Fruit fly (Drosophila melanogaster) whole organism, wandering third instar larva: Measurements from ENCODE around the gene Mgat2.

Source experiments
- Abd-B ChIP-seq: fragments of >200 bp; optimal IDR thresholded peaks from 2 replicates; lab custom pipeline; 2017; ENCODE audit warnings: missing biosample characterization, missing genetic modification characterization
- CG32264 ChIP-seq: fragments of 200-800 bp; sonication (Bioruptor generic); optimal IDR thresholded peaks from 2 replicates; lab custom pipeline; 2016; ENCODE audit warnings: missing biosample characterization, missing genetic modification characterization
- CG9705 ChIP-seq: fragments of 200-800 bp; sonication (Bioruptor generic); optimal IDR thresholded peaks from 2 replicates; lab custom pipeline; 2018; ENCODE audit warnings: missing biosample characterization, mild to moderate bottlenecking, missing genetic modification characterization
- Dfd ChIP-seq: fragments of >200 bp; optimal IDR thresholded peaks from 2 replicates; lab custom pipeline; 2017; ENCODE audit warnings: missing biosample characterization, missing genetic modification characterization
- Dif ChIP-seq: fragments of 200-275, 200-300 bp; sonication (Bioruptor generic); optimal IDR thresholded peaks from 2 replicates; lab custom pipeline; 2018; ENCODE audit warnings: missing biosample characterization, missing genetic modification characterization; ENCODE audit not compliant: partially characterized antibody
- GATAd ChIP-seq: sonication (Bioruptor generic); optimal IDR thresholded peaks from 2 replicates; lab custom pipeline; 2016; ENCODE audit warnings: missing biosample characterization, missing genetic modification characterization
- HLH106 ChIP-seq: fragments of 200-800 bp; optimal IDR thresholded peaks from 3 replicates; lab custom pipeline; 2019; ENCODE audit warnings: missing biosample characterization, mild to moderate bottlenecking, missing genetic modification characterization, moderate library complexity
- Hnf4 ChIP-seq: fragments of 200-800 bp; sonication (Bioruptor generic); optimal IDR thresholded peaks from 2 replicates; lab custom pipeline; 2016; ENCODE audit warnings: missing biosample characterization, mild to moderate bottlenecking, missing genetic modification characterization
- Hr78 ChIP-seq: fragments of >200 bp; optimal IDR thresholded peaks from 2 replicates; lab custom pipeline; 2017; ENCODE audit warnings: missing biosample characterization, missing genetic modification characterization
- Hr83 ChIP-seq: fragments of 200-300 bp; sonication (Bioruptor generic); optimal IDR thresholded peaks from 2 replicates; lab custom pipeline; 2016; ENCODE audit warnings: missing biosample characterization, mild to moderate bottlenecking, missing genetic modification characterization, moderate library complexity; ENCODE audit not compliant: poor library complexity, severe bottlenecking
- Jra ChIP-seq: sonication (Bioruptor generic); optimal IDR thresholded peaks from 2 replicates; lab custom pipeline; 2016; ENCODE audit warnings: missing biosample characterization, missing genetic modification characterization
- Mio ChIP-seq: sonication (Bioruptor generic); optimal IDR thresholded peaks from 2 replicates; lab custom pipeline; 2016; ENCODE audit warnings: missing biosample characterization, missing genetic modification characterization
- OdsH ChIP-seq: fragments of 200-800 bp; sonication (Bioruptor generic); optimal IDR thresholded peaks from 2 replicates; lab custom pipeline; 2016; ENCODE audit warnings: missing biosample characterization, mild to moderate bottlenecking, missing genetic modification characterization
- Rel ChIP-seq, 2 experiments: fragments of 200-800 bp; sonication (Bioruptor generic) in 1 of 2; optimal IDR thresholded peaks; 2 replicates in 1 of 2; 3 replicates in 1 of 2; lab custom pipeline; 2016 to 2019; ENCODE audit warnings: mild to moderate bottlenecking in 2 of 2, missing biosample characterization in 2 of 2, missing genetic modification characterization in 2 of 2, moderate library complexity in 1 of 2
- Sp1 ChIP-seq: fragments of 200-800 bp; sonication (Bioruptor generic); optimal IDR thresholded peaks from 3 replicates; lab custom pipeline; 2019; ENCODE audit warnings: missing biosample characterization, mild to moderate bottlenecking, missing genetic modification characterization, moderate library complexity
- Vsx2 ChIP-seq: fragments of 200-300, 225-300 bp; sonication (Bioruptor generic); optimal IDR thresholded peaks from 2 replicates; lab custom pipeline; 2018; ENCODE audit warnings: missing biosample characterization, missing genetic modification characterization; ENCODE audit not compliant: partially characterized antibody
- br ChIP-seq: fragments of 200-800 bp; sonication (Bioruptor generic); optimal IDR thresholded peaks from 2 replicates; lab custom pipeline; 2016; ENCODE audit warnings: missing biosample characterization, missing genetic modification characterization
- dmrt93B ChIP-seq: fragments of 200-800 bp; sonication (Bioruptor generic); optimal IDR thresholded peaks from 2 replicates; lab custom pipeline; 2018; ENCODE audit warnings: missing biosample characterization, mild to moderate bottlenecking, missing genetic modification characterization
- dsf ChIP-seq: sonication (Bioruptor generic); optimal IDR thresholded peaks from 2 replicates; lab custom pipeline; 2016; ENCODE audit warnings: missing biosample characterization, missing genetic modification characterization, borderline replicate concordance
- ey ChIP-seq: fragments of 200-800 bp; sonication (Bioruptor generic); optimal IDR thresholded peaks from 2 replicates; lab custom pipeline; 2016; ENCODE audit warnings: missing biosample characterization, missing genetic modification characterization
- foxo ChIP-seq, 2 experiments: fragments of 200-800 bp; sonication (Bioruptor generic); optimal IDR thresholded peaks; 2 replicates in 1 of 2; 3 replicates in 1 of 2; lab custom pipeline; 2016 to 2017; ENCODE audit warnings: missing biosample characterization in 2 of 2, missing genetic modification characterization in 2 of 2
- fru ChIP-seq: fragments of 200-800 bp; sonication (Bioruptor generic); optimal IDR thresholded peaks from 3 replicates; lab custom pipeline; 2016; ENCODE audit warnings: missing biosample characterization, mild to moderate bottlenecking, missing genetic modification characterization
- h ChIP-seq: fragments of 200-800 bp; sonication (Bioruptor generic); optimal IDR thresholded peaks from 3 replicates; lab custom pipeline; 2016; ENCODE audit warnings: missing biosample characterization, mild to moderate bottlenecking, missing genetic modification characterization
- jim ChIP-seq: fragments of 175-275, 200-325 bp; sonication (Bioruptor generic); optimal IDR thresholded peaks from 2 replicates; lab custom pipeline; 2016; ENCODE audit warnings: missing biosample characterization, mild to moderate bottlenecking, missing genetic modification characterization
- lola ChIP-seq: fragments of >200 bp; optimal IDR thresholded peaks from 2 replicates; lab custom pipeline; 2017; ENCODE audit warnings: missing biosample characterization, missing genetic modification characterization
- psq ChIP-seq: fragments of 200-800 bp; sonication (Bioruptor generic); optimal IDR thresholded peaks from 3 replicates; lab custom pipeline; 2017; ENCODE audit warnings: missing biosample characterization, mild to moderate bottlenecking, missing genetic modification characterization, moderate library complexity
- rgr ChIP-seq: fragments of 200-800 bp; sonication (Bioruptor generic); optimal IDR thresholded peaks from 3 replicates; lab custom pipeline; 2016; ENCODE audit warnings: missing biosample characterization, mild to moderate bottlenecking, missing genetic modification characterization
- sage ChIP-seq: fragments of 200-800 bp; sonication (Bioruptor generic); optimal IDR thresholded peaks from 2 replicates; lab custom pipeline; 2016; ENCODE audit warnings: missing biosample characterization, mild to moderate bottlenecking, missing genetic modification characterization
- sv ChIP-seq: fragments of 200-800 bp; sonication (Bioruptor generic); optimal IDR thresholded peaks from 3 replicates; lab custom pipeline; 2016; ENCODE audit warnings: missing biosample characterization, missing genetic modification characterization
- woc ChIP-seq: sonication (Bioruptor generic); optimal IDR thresholded peaks from 2 replicates; lab custom pipeline; 2016; ENCODE audit warnings: missing biosample characterization, mild to moderate bottlenecking, missing genetic modification characterization

Mgat2 gene

DNA sequence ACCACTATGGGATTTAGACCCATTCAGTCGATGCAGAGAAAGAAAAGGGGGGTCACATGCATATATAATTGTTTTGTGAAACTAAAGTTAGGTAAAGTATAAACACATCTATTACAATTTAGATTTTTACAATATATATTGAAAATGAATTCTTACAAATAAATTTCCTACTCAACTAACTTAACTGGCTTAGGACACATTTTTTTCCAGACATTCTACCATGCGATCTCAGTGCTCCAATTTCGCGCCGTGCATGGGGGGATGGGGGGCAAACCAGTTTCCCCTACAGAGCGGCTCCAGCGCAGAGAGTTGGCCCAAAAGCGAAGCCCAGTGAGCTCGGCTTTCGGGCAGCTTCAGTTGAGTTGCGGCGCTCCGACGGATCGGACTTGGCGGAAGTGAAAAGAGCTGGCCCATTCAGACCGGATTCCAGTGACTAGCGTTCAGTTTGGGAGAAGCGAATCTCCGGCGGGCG, 38.9 kb downstream of the Mgat2 start, which contains the start of gene CG7896:
TSS of gene CG7896 (plus strand) at position 354 of the 472 bp plus-strand sequence.
- TF ChIP-seq Dif (GFP tag; lab: Kevin White, UChicago) (peak; percentile 17), foxo (GFP tag; optimal IDR thresholded peaks at IDR 0.05; lab: Kevin White, UChicago) (peak; percentile 54 to 91), Sp1 (peak; percentile 85), br (GFP tag; lab: Kevin White, UChicago) (peak; percentile 83), Abd-B (GFP tag; lab: Kevin White, UChicago) (no peak), Rel (GFP tag; optimal IDR thresholded peaks at IDR 0.05; lab: Kevin White, UChicago) (peak; percentile 83), Rel (tag; optimal IDR thresholded peaks at IDR 0.05; lab: Kevin White, UChicago) (peak; percentile 59), lola (no peak), GATAd (GFP tag; lab: Kevin White, UChicago) (no peak), Dfd (GFP tag; lab: Kevin White, UChicago) (no peak), OdsH (peak; percentile 85), HLH106 (tag; lab: Kevin White, UChicago) (peak; percentile 93), Vsx2 (GFP tag; lab: Kevin White, UChicago) (peak; percentile 54), rgr (GFP tag; lab: Kevin White, UChicago) (peak; percentile 85), sage (GFP tag; lab: Kevin White, UChicago) (peak; percentile 61), Hr78 (GFP tag; lab: Kevin White, UChicago) (no peak), jim (GFP tag; lab: Kevin White, UChicago) (no peak), psq (GFP tag; lab: Kevin White, UChicago) (peak; percentile 86), sv (GFP tag; lab: Kevin White, UChicago) (no peak), woc (peak; percentile 95), CG9705 (GFP tag; lab: Kevin White, UChicago) (peak; percentile 78), fru (peak; percentile 85), Hr83 (GFP tag; lab: Kevin White, UChicago) (peak; percentile 62), ey (peak; percentile 76), Mio (GFP tag; lab: Kevin White, UChicago) (no peak), dmrt93B (GFP tag; lab: Kevin White, UChicago) (peak; percentile 70), h (GFP tag; lab: Kevin White, UChicago) (peak; percentile 94), Hnf4 (no peak), dsf (GFP tag; lab: Kevin White, UChicago) (peak; percentile 41), CG32264 (GFP tag; lab: Kevin White, UChicago) (peak; percentile 37)
- TF ChIP-seq, all 38 proteins: peak for 20

DNA sequence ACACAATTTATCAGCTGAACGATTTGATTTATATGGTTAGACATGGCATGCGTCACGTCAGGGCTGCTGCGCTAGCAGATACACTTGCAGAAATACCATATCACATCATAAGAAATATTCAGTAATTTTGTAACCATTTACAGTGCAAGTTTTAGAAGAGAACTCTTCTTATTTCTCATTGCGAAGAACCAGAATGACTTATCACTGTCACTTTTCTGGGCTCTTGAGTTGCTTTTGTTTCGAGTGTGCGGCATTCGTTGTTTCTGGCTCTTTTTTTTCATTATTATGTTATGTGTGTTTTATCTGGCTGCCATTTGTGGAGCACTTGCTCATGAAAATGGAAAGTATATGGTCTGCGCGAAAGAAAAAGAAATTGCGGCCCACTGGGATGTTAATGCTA, 40.0 kb downstream of the Mgat2 start:
- peak; percentile 19 for TF ChIP-seq ey
- no peak for TF ChIP-seq Vsx2 (GFP tag; lab: Kevin White, UChicago)
- peak; percentile 14 for TF ChIP-seq rgr (GFP tag; lab: Kevin White, UChicago)
- peak; percentile 18 for TF ChIP-seq h (GFP tag; lab: Kevin White, UChicago)
- TF ChIP-seq OdsH, result no peak
- TF ChIP-seq sage (GFP tag; lab: Kevin White, UChicago), result no peak
- no peak for TF ChIP-seq GATAd (GFP tag; lab: Kevin White, UChicago)

DNA sequence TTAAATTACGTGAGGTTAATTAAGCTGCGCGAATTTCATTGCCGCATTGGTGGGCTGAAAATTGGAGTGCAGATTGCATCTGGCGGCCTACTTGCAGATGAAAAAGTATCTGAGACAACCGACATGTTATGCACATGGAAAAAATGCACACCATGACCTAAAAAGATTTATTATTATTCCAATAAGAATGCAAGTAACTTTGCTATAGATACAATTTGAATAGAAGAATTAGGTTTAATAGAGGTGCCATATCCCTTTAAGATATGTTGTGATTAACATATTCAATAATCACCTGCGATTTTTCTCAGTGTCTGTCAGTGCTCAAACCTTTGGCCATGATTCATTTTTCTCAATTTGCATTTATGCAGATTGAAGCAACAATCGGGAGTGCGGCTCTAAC, 40.5 kb downstream of the Mgat2 start:
- peak; percentile 9 for TF ChIP-seq h (GFP tag; lab: Kevin White, UChicago)
- TF ChIP-seq HLH106 (tag; lab: Kevin White, UChicago), result no peak

DNA sequence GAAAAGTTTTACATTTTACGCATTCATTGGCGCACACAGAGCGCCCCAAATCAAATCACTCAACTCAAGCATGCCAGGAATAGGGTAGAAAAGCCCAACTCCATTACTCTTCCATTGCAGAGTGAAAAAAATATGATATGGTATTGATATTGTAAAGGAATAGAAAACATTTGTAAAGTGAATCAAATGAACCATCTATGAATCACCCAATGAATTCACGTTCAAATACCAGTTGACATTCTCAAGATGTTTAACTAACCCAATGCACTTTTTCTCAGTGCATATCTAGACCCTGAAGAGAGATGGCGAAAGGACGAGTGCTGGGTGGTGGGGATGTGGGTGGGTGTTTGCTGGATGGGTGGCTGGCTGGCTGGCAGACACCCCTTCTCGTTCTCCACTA, 43.4 kb downstream of the Mgat2 start:
- TF ChIP-seq Dif (GFP tag; lab: Kevin White, UChicago), result no peak
- peak; percentile 32 for TF ChIP-seq rgr (GFP tag; lab: Kevin White, UChicago)
- peak; percentile 49 for TF ChIP-seq HLH106 (tag; lab: Kevin White, UChicago)
- peak in 1 of 2 experiments; percentile 40 for TF ChIP-seq foxo (GFP tag; optimal IDR thresholded peaks at IDR 0.05; lab: Kevin White, UChicago)
- no peak for TF ChIP-seq Hr78 (GFP tag; lab: Kevin White, UChicago)
- peak; percentile 32 for TF ChIP-seq Sp1
- no peak for TF ChIP-seq Abd-B (GFP tag; lab: Kevin White, UChicago)
- peak; percentile 24 for TF ChIP-seq OdsH
- TF ChIP-seq Jra (GFP tag; lab: Kevin White, UChicago), result no peak
- TF ChIP-seq h (GFP tag; lab: Kevin White, UChicago), result peak; percentile 46
- peak; percentile 32 for TF ChIP-seq br (GFP tag; lab: Kevin White, UChicago)
- peak; percentile 48 for TF ChIP-seq fru
- peak; percentile 39 for TF ChIP-seq ey
- no peak for TF ChIP-seq Rel (GFP tag; optimal IDR thresholded peaks at IDR 0.05; lab: Kevin White, UChicago)
- no peak for TF ChIP-seq Rel (tag; optimal IDR thresholded peaks at IDR 0.05; lab: Kevin White, UChicago)
